Worm (Caenorhabditis elegans): Measurements from ENCODE around the gene fbxb-82.

DNA sequence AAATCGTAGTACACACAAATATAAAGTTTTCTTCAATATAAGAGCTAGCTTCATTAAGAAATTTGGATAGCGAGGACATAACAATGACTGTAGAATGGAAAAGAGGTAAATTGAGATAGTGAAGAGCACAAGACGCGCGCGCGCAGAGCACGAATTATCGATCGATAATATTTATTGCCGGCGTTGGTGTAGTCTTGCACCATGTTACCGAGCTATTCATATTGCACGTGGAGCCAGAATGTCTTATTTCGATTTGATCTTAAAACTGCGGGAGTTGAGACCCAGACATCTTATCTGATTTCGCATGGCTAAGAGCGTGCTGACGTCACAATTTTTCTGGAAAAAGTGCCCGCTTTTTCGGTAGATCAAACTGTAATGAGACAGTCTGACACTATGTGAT, 26.5 kb upstream of the fbxb-82 start, which contains the start of gene F40G9.18:
- TF ChIP-seq tbx-2 (tag; optimal IDR thresholded peaks at IDR 0.05), result no peak
- no peak for TF ChIP-seq nhr-76 (tag; optimal IDR thresholded peaks at IDR 0.05)
- no peak for TF ChIP-seq unc-62 (GFP tag; optimal IDR thresholded peaks at IDR 0.05)
- no peak for TF ChIP-seq snpc-4 (tag; optimal IDR thresholded peaks at IDR 0.05)
- no peak for TF ChIP-seq ceh-9 (tag; optimal IDR thresholded peaks at IDR 0.05)
- TF ChIP-seq nhr-25 (tag; optimal IDR thresholded peaks at IDR 0.05), result no peak
- no peak for TF ChIP-seq elt-1 (tag; optimal IDR thresholded peaks at IDR 0.05)
- TF ChIP-seq egl-27 (tag; optimal IDR thresholded peaks at IDR 0.05), result no peak
- no peak for TF ChIP-seq skn-1 (tag; optimal IDR thresholded peaks at IDR 0.05)
- TF ChIP-seq nhr-12 (tag; optimal IDR thresholded peaks at IDR 0.05), result no peak
